Fruit fly (Drosophila melanogaster) whole organism, adult: ENCODE data around the gene ash1.

Source experiments
- CG12768 ChIP-seq: fragments of 200-800 bp; sonication (Bioruptor generic); optimal IDR thresholded peaks from 2 replicates; lab custom pipeline; 2017; ENCODE audit warnings: missing biosample characterization, missing genetic modification characterization, mild to moderate bottlenecking, moderate library complexity, missing genetic modification reagents
- CG14711 ChIP-seq: fragments of 200-800 bp; sonication (Bioruptor generic); optimal IDR thresholded peaks from 2 replicates; lab custom pipeline; 2018; ENCODE audit warnings: missing biosample characterization, mild to moderate bottlenecking, missing genetic modification characterization, moderate library complexity
- CG1620 ChIP-seq: fragments of 200-800 bp; sonication (Bioruptor generic); optimal IDR thresholded peaks from 2 replicates; lab custom pipeline; 2016; ENCODE audit warnings: missing biosample characterization, missing genetic modification characterization
- CG33017 ChIP-seq: fragments of 200-800 bp; sonication (Bioruptor generic); optimal IDR thresholded peaks from 2 replicates; lab custom pipeline; 2018; ENCODE audit warnings: missing biosample characterization, mild to moderate bottlenecking, missing genetic modification characterization, moderate library complexity
- CG5204 ChIP-seq: fragments of 200-800 bp; sonication (Bioruptor generic); optimal IDR thresholded peaks from 2 replicates; lab custom pipeline; 2016; ENCODE audit warnings: missing biosample characterization, missing genetic modification characterization
- CG7045 ChIP-seq: fragments of 200-800 bp; sonication (Bioruptor generic); optimal IDR thresholded peaks from 2 replicates; lab custom pipeline; 2017; ENCODE audit warnings: missing biosample characterization, mild to moderate bottlenecking, missing genetic modification characterization
- CG7101 ChIP-seq: fragments of 200-800 bp; sonication (Bioruptor generic); optimal IDR thresholded peaks from 2 replicates; lab custom pipeline; 2018; ENCODE audit warnings: missing biosample characterization, mild to moderate bottlenecking, missing genetic modification characterization, moderate library complexity
- Crg-1 ChIP-seq: fragments of 200-800 bp; sonication (Bioruptor generic); optimal IDR thresholded peaks from 2 replicates; lab custom pipeline; 2016; ENCODE audit warnings: missing biosample characterization, missing genetic modification characterization
- Mnt ChIP-seq: fragments of 200-800 bp; sonication (Bioruptor generic); optimal IDR thresholded peaks from 2 replicates; lab custom pipeline; 2016; ENCODE audit warnings: missing biosample characterization, mild to moderate bottlenecking, missing genetic modification characterization
- cic ChIP-seq: fragments of 200-800 bp; sonication (Bioruptor generic); optimal IDR thresholded peaks from 2 replicates; lab custom pipeline; 2017; ENCODE audit warnings: missing biosample characterization, mild to moderate bottlenecking, missing genetic modification characterization, moderate library complexity
- cnc ChIP-seq, 2 experiments: fragments of >200 bp; optimal IDR thresholded peaks; 2 replicates each; lab custom pipeline; 2017
- kay ChIP-seq: fragments of 200-800 bp; sonication (Bioruptor generic); peaks from one replicate; lab custom pipeline; 2016; ENCODE audit warnings: missing biosample characterization, missing genetic modification characterization, borderline replicate concordance
- pad ChIP-seq: fragments of 200-800 bp; sonication (Bioruptor generic); optimal IDR thresholded peaks from 3 replicates; lab custom pipeline; 2017; ENCODE audit warnings: missing biosample characterization, missing genetic modification characterization, mild to moderate bottlenecking, moderate library complexity, missing genetic modification reagents
- tj ChIP-seq: fragments of 200-800 bp; sonication (Bioruptor generic); optimal IDR thresholded peaks from 3 replicates; lab custom pipeline; 2017; ENCODE audit warnings: missing biosample characterization, mild to moderate bottlenecking, missing genetic modification characterization, moderate library complexity
- toe ChIP-seq: fragments of 200-800 bp; sonication (Bioruptor generic); optimal IDR thresholded peaks from 2 replicates; lab custom pipeline; 2016; ENCODE audit warnings: missing biosample characterization, missing genetic modification characterization

Gene ash1

DNA sequence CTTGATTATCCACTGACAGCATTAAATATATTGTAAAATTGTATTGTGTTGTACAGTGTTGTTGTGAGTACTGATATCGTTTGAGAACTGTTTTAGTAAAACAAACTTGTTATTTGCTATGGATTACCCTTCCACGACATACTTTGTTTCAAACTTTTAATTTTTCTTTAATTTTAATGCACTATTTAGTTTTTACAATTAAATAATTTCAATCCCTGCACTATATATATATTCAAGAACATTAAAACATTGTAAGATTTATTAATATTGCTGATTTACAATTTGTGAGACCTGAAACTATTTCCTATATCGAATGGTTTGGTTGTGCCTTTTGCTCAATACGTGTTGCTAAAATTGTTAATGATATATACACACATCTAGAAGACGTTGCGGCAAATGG, 54.5 kb downstream of the ash1 start, which contains the start of the genes CG46434 and Dred:
CG46434 (minus strand) TSS at position 101 of the 400 bp plus-strand sequence.
Dred (minus strand) TSS at position 101 of the 400 bp plus-strand sequence.
- TF ChIP-seq CG14711: no peak
- no peak for TF ChIP-seq toe
- TF ChIP-seq tj (GFP tag; lab: Kevin White, UChicago): no peak
- TF ChIP-seq CG33017 (tag; lab: Kevin White, UChicago): no peak
- TF ChIP-seq CG1620 (GFP tag; lab: Kevin White, UChicago): no peak
- no peak for TF ChIP-seq kay (GFP tag; lab: Kevin White, UChicago)
- no peak for TF ChIP-seq CG7101 (tag; lab: Kevin White, UChicago)
- TF ChIP-seq cnc (optimal IDR thresholded peaks at IDR 0.05; lab: Kevin White, UChicago): no peak
- TF ChIP-seq Mnt: no peak
- no peak for TF ChIP-seq CG7045 (GFP tag; lab: Kevin White, UChicago)
- TF ChIP-seq CG12768 (GFP tag; lab: Kevin White, UChicago): no peak
- TF ChIP-seq pad: no peak
- no peak for TF ChIP-seq cic (GFP tag; lab: Kevin White, UChicago)
- no peak for TF ChIP-seq CG5204
- TF ChIP-seq Crg-1 (GFP tag; lab: Kevin White, UChicago): no peak
